Fruit fly (Drosophila melanogaster): ENCODE measurements around the gene Pus10.

DNA sequence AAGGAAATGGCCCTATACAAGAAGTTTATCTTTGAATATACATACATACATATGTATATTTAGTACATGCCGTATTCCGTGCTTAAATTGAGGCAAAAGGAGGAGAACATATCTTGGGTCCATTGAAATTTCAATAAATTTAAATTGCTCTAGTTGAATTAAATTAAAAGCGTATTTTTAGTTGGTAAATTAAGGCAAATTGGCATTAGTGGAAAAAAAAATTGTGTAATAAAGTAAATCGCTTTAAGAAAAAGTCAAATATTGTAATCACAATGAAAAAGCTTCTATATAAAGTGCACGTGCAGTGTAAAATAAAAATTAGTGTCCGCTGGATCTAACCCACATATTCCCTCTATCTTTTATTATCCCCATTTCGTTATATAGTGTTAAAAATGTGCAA is 7.1 kb upstream of the Pus10 start:
- TF ChIP-seq ttk (optimal IDR thresholded peaks at IDR 0.05) = no peak
- TF ChIP-seq psq (optimal IDR thresholded peaks at IDR 0.05) = no peak
- no peak for TF ChIP-seq h (optimal IDR thresholded peaks at IDR 0.05)
